Worm (Caenorhabditis elegans): ENCODE measurements around the gene C02F5.5.

The C02F5.5 gene

ce11 chrIII:8201760-8202159 is 34.2 kb upstream of the C02F5.5 start (continued):
- TF ChIP-seq isw-1 (GFP tag; IDR thresholded peaks at IDR 0.05), result peak; percentile 31
- peak in 1 of 2 experiments; percentile 51 for TF ChIP-seq lin-35 (GFP tag; optimal IDR thresholded peaks at IDR 0.05)
- peak; percentile 19 for TF ChIP-seq lir-3 (tag; optimal IDR thresholded peaks at IDR 0.05; ENCODE audit: poor library complexity)
- TF ChIP-seq dpl-1 (GFP tag; optimal IDR thresholded peaks at IDR 0.05), result peak in 1 of 3 experiments; percentile 32
- TF ChIP-seq mep-1 (tag; optimal IDR thresholded peaks at IDR 0.05), result peak; percentile 26
- TF ChIP-seq xbp-1 (tag; optimal IDR thresholded peaks at IDR 0.05), result peak; percentile 3
- TF ChIP-seq lsy-2 (tag; optimal IDR thresholded peaks at IDR 0.05), result peak; percentile 52 to 57
- TF ChIP-seq nhr-85 (tag), result no peak
- TF ChIP-seq snu-23 (GFP tag; optimal IDR thresholded peaks at IDR 0.05), result no peak
- TF ChIP-seq ztf-4 (tag; optimal IDR thresholded peaks at IDR 0.05), result peak; percentile 25
- TF ChIP-seq mef-2 (tag; optimal IDR thresholded peaks at IDR 0.05), result no peak
- no peak for TF ChIP-seq egl-27 (tag; optimal IDR thresholded peaks at IDR 0.05)
- peak; percentile 42 for TF ChIP-seq pax-3 (tag; optimal IDR thresholded peaks at IDR 0.05)
- peak; percentile 49 for TF ChIP-seq nhr-19 (GFP tag; conservative IDR thresholded peaks at IDR 0.05)
- peak; percentile 76 for TF ChIP-seq dsc-1 (tag; optimal IDR thresholded peaks at IDR 0.05)
- peak; percentile 30 for TF ChIP-seq fkh-10 (GFP tag; optimal IDR thresholded peaks at IDR 0.05)
- no peak for TF ChIP-seq ets-5 (GFP tag; IDR thresholded peaks at IDR 0.05)
- TF ChIP-seq lin-14 (GFP tag; optimal IDR thresholded peaks at IDR 0.05), result peak; percentile 94
- 0 out of 2 replicates have a peak, but pooled peaks have one; percentile 10 for TF ChIP-seq unc-98 (GFP tag; IDR thresholded peaks at IDR 0.05)

- TF ChIP-seq mab-9 (GFP tag; IDR thresholded peaks at IDR 0.05), result no peak
- no peak for TF ChIP-seq sox-4 (tag; optimal IDR thresholded peaks at IDR 0.05)
- no peak for TF ChIP-seq nhr-71 (tag; optimal IDR thresholded peaks at IDR 0.05)
- TF ChIP-seq swsn-7 (tag; optimal IDR thresholded peaks at IDR 0.05), result no peak
- no peak for TF ChIP-seq vab-15 (tag; optimal IDR thresholded peaks at IDR 0.05)
- no peak for TF ChIP-seq fkh-10 (GFP tag; optimal IDR thresholded peaks at IDR 0.05)
- no peak for TF ChIP-seq nhr-85 (tag)
- TF ChIP-seq lin-15B (tag; optimal IDR thresholded peaks at IDR 0.05), result no peak
- TF ChIP-seq xbp-1 (tag; optimal IDR thresholded peaks at IDR 0.05), result no peak
- no peak for TF ChIP-seq elt-3 (tag; optimal IDR thresholded peaks at IDR 0.05)
Measured at ce11 chrIII:8202754-8203153, 33.2 kb upstream of the C02F5.5 start, which contains the start of gene snb-5. TSS of gene snb-5 (plus strand) at chrIII:8203054.

- TF ChIP-seq nhr-11 (tag; optimal IDR thresholded peaks at IDR 0.05), result no peak
- TF ChIP-seq pqm-1 (tag; optimal IDR thresholded peaks at IDR 0.05), result no peak
- TF ChIP-seq fos-1 (tag; optimal IDR thresholded peaks at IDR 0.05), result no peak
- no peak for TF ChIP-seq skn-1 (tag; optimal IDR thresholded peaks at IDR 0.05)
- TF ChIP-seq pax-3 (tag; optimal IDR thresholded peaks at IDR 0.05), result no peak
- no peak for TF ChIP-seq unc-130 (tag; optimal IDR thresholded peaks at IDR 0.05)
- no peak for TF ChIP-seq nhr-19 (GFP tag; conservative IDR thresholded peaks at IDR 0.05)
- TF ChIP-seq xbp-1 (tag; optimal IDR thresholded peaks at IDR 0.05), result no peak
Measured at ce11 chrIII:8209775-8210174, 26.2 kb upstream of the C02F5.5 start, which contains the start of gene C30A5.10. TSS of gene C30A5.10 (minus strand) at chrIII:8209875.

- TF ChIP-seq nhr-19 (GFP tag; conservative IDR thresholded peaks at IDR 0.05) (no peak), efl-3 (GFP tag; optimal IDR thresholded peaks at IDR 0.05) (no peak), lsy-2 (tag; optimal IDR thresholded peaks at IDR 0.05) (peak in 1 of 2 experiments; percentile 61), nhr-11 (tag; optimal IDR thresholded peaks at IDR 0.05) (no peak), skn-1 (tag; optimal IDR thresholded peaks at IDR 0.05) (no peak), lin-39 (tag; optimal IDR thresholded peaks at IDR 0.05) (no peak), mdl-1 (tag; optimal IDR thresholded peaks at IDR 0.05) (no peak), egl-13 (tag; optimal IDR thresholded peaks at IDR 0.05) (peak; percentile 36), Y116A8C.19 (tag; optimal IDR thresholded peaks at IDR 0.05; ENCODE audit: borderline replicate concordance) (no peak), aly-2 (tag; optimal IDR thresholded peaks at IDR 0.05) (no peak), lin-14 (GFP tag; optimal IDR thresholded peaks at IDR 0.05) (peak; percentile 41), alr-1 (tag; optimal IDR thresholded peaks at IDR 0.05; ENCODE audit: borderline replicate concordance) (no peak), aha-1 (tag; optimal IDR thresholded peaks at IDR 0.05) (no peak), lir-3 (tag; optimal IDR thresholded peaks at IDR 0.05; ENCODE audit: poor library complexity) (no peak), sox-4 (tag; optimal IDR thresholded peaks at IDR 0.05) (no peak), fos-1 (tag; optimal IDR thresholded peaks at IDR 0.05) (no peak), nhr-90 (tag; optimal IDR thresholded peaks at IDR 0.05; ENCODE audit: poor library complexity) (no peak), sup-37 (GFP tag; optimal IDR thresholded peaks at IDR 0.05) (no peak), C16A3.4 (tag; optimal IDR thresholded peaks at IDR 0.05) (no peak), zip-4 (GFP tag; optimal IDR thresholded peaks at IDR 0.05) (no peak), pqm-1 (tag; optimal IDR thresholded peaks at IDR 0.05) (no peak), nhr-76 (tag; optimal IDR thresholded peaks at IDR 0.05) (no peak), mab-9 (GFP tag; IDR thresholded peaks at IDR 0.05) (no peak), fkh-10 (GFP tag; optimal IDR thresholded peaks at IDR 0.05) (no peak), dsc-1 (tag; optimal IDR thresholded peaks at IDR 0.05) (no peak), nhr-84 (tag; optimal IDR thresholded peaks at IDR 0.05) (no peak)
Measured at ce11 chrIII:8211562-8211961, 24.4 kb upstream of the C02F5.5 start.

Measured in whole organism, L1 larva.